Worm (Caenorhabditis elegans) whole organism, L1 larva: ENCODE results near the gene T12D8.5.

ENCODE experiments used
- fkh-10 ChIP-seq: sonication (generic microtip); optimal IDR thresholded peaks from 2 replicates; lab custom pipeline; 2017; ENCODE audit warnings: missing biosample characterization, missing genetic modification reagents, missing genetic modification characterization
- nhr-12 ChIP-seq: sonication (generic microtip); optimal IDR thresholded peaks from 2 replicates; lab custom pipeline; 2017; ENCODE audit warnings: missing biosample characterization, missing genetic modification characterization
- nhr-76 ChIP-seq: sonication (generic microtip); optimal IDR thresholded peaks from 2 replicates; lab custom pipeline; 2017; ENCODE audit warnings: missing biosample characterization, missing genetic modification characterization

DNA sequence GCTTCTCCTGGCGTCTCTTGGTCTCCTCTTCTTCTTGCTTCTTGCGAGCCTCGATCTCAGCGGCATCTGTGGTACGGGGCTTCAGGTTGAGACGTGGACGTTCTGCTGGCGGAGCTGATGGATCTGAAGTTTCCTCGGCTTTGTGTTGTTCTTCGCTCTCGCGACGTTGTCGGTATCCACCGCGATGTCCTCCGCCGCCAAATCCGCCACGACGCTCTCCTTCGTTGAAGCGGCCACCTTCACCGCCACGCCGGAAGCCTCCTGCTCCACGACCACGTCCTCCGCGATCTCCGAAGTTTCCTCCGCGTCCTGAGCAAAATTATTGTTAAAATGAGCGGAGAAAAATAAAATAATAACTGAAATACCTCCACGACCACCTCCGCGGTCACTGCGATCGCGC is 16.2 kb upstream of the T12D8.5 start:
- no peak for TF ChIP-seq nhr-76 (tag; lab: Kevin White, UChicago)
- TF ChIP-seq nhr-12 (tag; lab: Kevin White, UChicago), result no peak
- TF ChIP-seq fkh-10 (GFP tag; lab: Kevin White, UChicago), result no peak
